Worm (Caenorhabditis elegans): ENCODE measurements around the gene ech-4.

ce11 chrII:10784780-10785463 is 35.9 kb upstream of the ech-4 start, which contains the start of gene cdl-1:
- TF ChIP-seq ref-1 (GFP tag; conservative IDR thresholded peaks at IDR 0.05) (no peak), ztf-29 (GFP tag; IDR thresholded peaks at IDR 0.05) (no peak), T22C8.4 (GFP tag; IDR thresholded peaks at IDR 0.05) (no peak), cog-1 (tag; optimal IDR thresholded peaks at IDR 0.05) (no peak), klf-2 (GFP tag; conservative IDR thresholded peaks at IDR 0.05) (no peak)

All from whole organism, midembryonic.